Worm (Caenorhabditis elegans): Measurements from ENCODE around the gene ZC317.2.

DNA sequence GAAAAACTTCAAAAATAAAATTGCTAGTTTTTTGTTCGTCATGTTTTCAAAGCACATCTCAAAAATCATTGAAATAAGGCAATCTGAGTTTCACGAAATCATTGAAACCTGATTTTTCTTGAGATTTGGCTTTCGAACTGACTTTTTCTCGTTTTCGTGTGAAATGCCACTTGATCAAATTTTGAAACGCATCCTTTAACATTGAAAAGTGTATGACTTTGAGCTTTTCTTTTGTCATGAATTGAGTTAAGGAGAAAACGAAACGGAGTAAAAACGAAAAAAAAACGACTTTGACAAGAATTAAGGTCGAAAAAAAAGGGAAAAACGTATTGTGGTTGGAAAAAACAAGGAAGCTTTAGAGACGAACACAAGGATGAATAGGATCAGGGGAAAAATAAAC, 5.0 kb upstream of the ZC317.2 start:
- TF ChIP-seq lin-39 (tag; optimal IDR thresholded peaks at IDR 0.05) = no peak
- no peak for TF ChIP-seq egl-27 (tag; optimal IDR thresholded peaks at IDR 0.05)
- TF ChIP-seq unc-62 (GFP tag; optimal IDR thresholded peaks at IDR 0.05 in 1 of 2) = no peak
- no peak for TF ChIP-seq unc-62 (tag; optimal IDR thresholded peaks at IDR 0.05)
- TF ChIP-seq hlh-11 (tag; optimal IDR thresholded peaks at IDR 0.05) = no peak
- TF ChIP-seq nhr-28 (tag; optimal IDR thresholded peaks at IDR 0.05) = no peak

All from whole organism, L4 larva.